Fruit fly (Drosophila melanogaster): Measurements from ENCODE around the gene Eig71Ej.

Eig71Ej gene

dm6 chr3L:15660915-15661314, at the start of gene Eig71Ej, which contains the start of gene Eig71Ek:
TSS of gene Eig71Ej (minus strand) at chr3L:15661015.
TSS of gene Eig71Ek (plus strand) at chr3L:15661248.
- TF ChIP-seq kay (GFP tag; ENCODE audit: borderline replicate concordance) (no peak), CG14711 (tag; optimal IDR thresholded peaks at IDR 0.05) (no peak), Crg-1 (GFP tag; optimal IDR thresholded peaks at IDR 0.05) (no peak), Mnt (GFP tag; optimal IDR thresholded peaks at IDR 0.05) (no peak), cic (GFP tag; optimal IDR thresholded peaks at IDR 0.05) (no peak), toe (GFP tag; optimal IDR thresholded peaks at IDR 0.05) (no peak), CG5204 (GFP tag; optimal IDR thresholded peaks at IDR 0.05) (no peak), bab1 (GFP tag; optimal IDR thresholded peaks at IDR 0.05) (no peak), CG11617 (GFP tag; optimal IDR thresholded peaks at IDR 0.05) (no peak), pad (GFP tag; optimal IDR thresholded peaks at IDR 0.05) (no peak), cnc (optimal IDR thresholded peaks at IDR 0.05) (no peak)

dm6 chr3L:15710125-15710524, 49.3 kb upstream of the Eig71Ej start:
- TF ChIP-seq CG14711 (tag; optimal IDR thresholded peaks at IDR 0.05) (no peak), pad (GFP tag; optimal IDR thresholded peaks at IDR 0.05) (no peak), kay (GFP tag; ENCODE audit: borderline replicate concordance) (no peak), Clk (GFP tag; optimal IDR thresholded peaks at IDR 0.05) (no peak), bab1 (GFP tag; optimal IDR thresholded peaks at IDR 0.05) (no peak), CG5204 (GFP tag; optimal IDR thresholded peaks at IDR 0.05) (no peak), Hr96 (GFP tag; optimal IDR thresholded peaks at IDR 0.05) (no peak), CG12768 (GFP tag; optimal IDR thresholded peaks at IDR 0.05) (no peak), toe (GFP tag; optimal IDR thresholded peaks at IDR 0.05) (no peak), tj (GFP tag; optimal IDR thresholded peaks at IDR 0.05) (no peak), CG33017 (tag; optimal IDR thresholded peaks at IDR 0.05) (no peak), cic (GFP tag; optimal IDR thresholded peaks at IDR 0.05) (no peak), CG7045 (GFP tag; optimal IDR thresholded peaks at IDR 0.05) (no peak), cnc (optimal IDR thresholded peaks at IDR 0.05) (no peak), Crg-1 (GFP tag; optimal IDR thresholded peaks at IDR 0.05) (no peak)

dm6 chr3L:15708579-15708978, 47.8 kb upstream of the Eig71Ej start:
- peak; percentile 9 for TF ChIP-seq bab1 (GFP tag; optimal IDR thresholded peaks at IDR 0.05)
- no peak for TF ChIP-seq Hr96 (GFP tag; optimal IDR thresholded peaks at IDR 0.05)

dm6 chr3L:15708158-15708557, 47.3 kb upstream of the Eig71Ej start:
- TF ChIP-seq Hr96 (GFP tag; optimal IDR thresholded peaks at IDR 0.05) (no peak), CG12768 (GFP tag; optimal IDR thresholded peaks at IDR 0.05) (no peak), Crg-1 (GFP tag; optimal IDR thresholded peaks at IDR 0.05) (no peak), cic (GFP tag; optimal IDR thresholded peaks at IDR 0.05) (no peak), CG7045 (GFP tag; optimal IDR thresholded peaks at IDR 0.05) (no peak), toe (GFP tag; optimal IDR thresholded peaks at IDR 0.05) (no peak), Clk (GFP tag; optimal IDR thresholded peaks at IDR 0.05) (no peak), CG7101 (tag; optimal IDR thresholded peaks at IDR 0.05) (no peak), Mnt (GFP tag; optimal IDR thresholded peaks at IDR 0.05) (no peak), tj (GFP tag; optimal IDR thresholded peaks at IDR 0.05) (no peak), kay (GFP tag; ENCODE audit: borderline replicate concordance) (no peak), CG11617 (GFP tag; optimal IDR thresholded peaks at IDR 0.05) (no peak), cnc (optimal IDR thresholded peaks at IDR 0.05) (no peak), bab1 (GFP tag; optimal IDR thresholded peaks at IDR 0.05) (no peak), ovo (GFP tag; optimal IDR thresholded peaks at IDR 0.05) (no peak), CG14711 (tag; optimal IDR thresholded peaks at IDR 0.05) (no peak), CG1620 (GFP tag; optimal IDR thresholded peaks at IDR 0.05) (no peak), pad (GFP tag; optimal IDR thresholded peaks at IDR 0.05) (no peak), CG33017 (tag; optimal IDR thresholded peaks at IDR 0.05) (no peak), CG5204 (GFP tag; optimal IDR thresholded peaks at IDR 0.05) (no peak)

DNA sequence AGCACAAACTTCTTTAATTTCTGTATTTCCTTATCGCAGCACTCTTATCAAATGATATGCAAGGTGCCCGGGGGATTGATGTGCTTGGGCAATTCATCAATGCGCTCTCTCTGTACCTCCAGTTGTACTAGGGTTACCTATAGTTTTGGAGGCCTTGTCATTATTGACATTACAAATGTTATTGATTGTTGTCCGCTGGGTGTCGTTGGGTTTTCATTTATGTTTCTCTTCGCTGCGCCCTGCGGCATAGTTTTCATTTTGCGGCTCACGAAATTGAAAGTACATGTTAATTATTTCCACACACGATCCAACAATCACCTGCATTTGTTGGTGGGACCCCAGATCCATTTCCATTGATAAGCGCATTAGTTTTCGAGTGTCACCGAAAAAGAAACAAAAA, 45.4 kb upstream of the Eig71Ej start:
- no peak for TF ChIP-seq CG7045 (GFP tag; optimal IDR thresholded peaks at IDR 0.05)
- TF ChIP-seq bab1 (GFP tag; optimal IDR thresholded peaks at IDR 0.05) = no peak
- TF ChIP-seq CG5204 (GFP tag; optimal IDR thresholded peaks at IDR 0.05) = no peak

dm6 chr3L:15704250-15704985, 43.6 kb upstream of the Eig71Ej start:
- TF ChIP-seq ovo (GFP tag; optimal IDR thresholded peaks at IDR 0.05) (no peak), CG12768 (GFP tag; optimal IDR thresholded peaks at IDR 0.05) (no peak), CG7101 (tag; optimal IDR thresholded peaks at IDR 0.05) (no peak), CG33017 (tag; optimal IDR thresholded peaks at IDR 0.05) (no peak), Hr96 (GFP tag; optimal IDR thresholded peaks at IDR 0.05) (no peak), pad (GFP tag; optimal IDR thresholded peaks at IDR 0.05) (no peak), Mnt (GFP tag; optimal IDR thresholded peaks at IDR 0.05) (no peak), cic (GFP tag; optimal IDR thresholded peaks at IDR 0.05) (no peak), cnc (optimal IDR thresholded peaks at IDR 0.05) (no peak), toe (GFP tag; optimal IDR thresholded peaks at IDR 0.05) (no peak), tj (GFP tag; optimal IDR thresholded peaks at IDR 0.05) (no peak), bab1 (GFP tag; optimal IDR thresholded peaks at IDR 0.05) (no peak), CG1620 (GFP tag; optimal IDR thresholded peaks at IDR 0.05) (no peak), Clk (GFP tag; optimal IDR thresholded peaks at IDR 0.05) (no peak), Crg-1 (GFP tag; optimal IDR thresholded peaks at IDR 0.05) (no peak), CG14711 (tag; optimal IDR thresholded peaks at IDR 0.05) (no peak), CG5204 (GFP tag; optimal IDR thresholded peaks at IDR 0.05) (no peak), CG11617 (GFP tag; optimal IDR thresholded peaks at IDR 0.05) (no peak), kay (GFP tag; ENCODE audit: borderline replicate concordance) (no peak), CG7045 (GFP tag; optimal IDR thresholded peaks at IDR 0.05) (no peak)
